Fruit fly (Drosophila melanogaster) S2 (cell line): Measurements from ENCODE around the gene Ndae1.

Experiments
- CG8478 ChIP-seq: fragments of >200 bp; optimal IDR thresholded peaks from 2 replicates; lab custom pipeline; 2018
- CTCF ChIP-seq, 2 experiments: fragments of >200 bp; optimal IDR thresholded peaks; 2 replicates each; lab custom pipeline; 2018

DNA sequence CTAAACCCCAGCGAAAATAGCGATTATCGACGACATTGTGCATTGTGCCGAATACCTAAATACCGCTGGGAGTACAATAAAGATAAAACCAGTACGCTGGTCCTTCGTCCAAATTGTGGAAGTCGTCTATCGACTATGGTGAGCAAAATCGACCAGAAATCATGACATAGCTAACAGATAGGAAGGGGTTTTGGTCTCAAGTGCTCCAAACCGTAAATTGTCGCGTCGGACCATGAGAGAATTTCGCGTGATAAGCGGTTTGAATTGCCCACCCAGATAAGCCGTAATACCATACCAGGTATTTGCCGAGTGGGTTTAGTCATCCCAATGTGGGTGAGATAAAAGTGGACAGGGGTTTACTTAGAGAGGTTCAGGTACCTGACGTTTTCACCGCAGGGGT, 31.2 kb downstream of the Ndae1 start:
- TF ChIP-seq CG8478 (lab: Kevin White, UChicago) (no peak), CTCF (optimal IDR thresholded peaks at IDR 0.05; lab: Kevin White, UChicago) (no peak)
